Worm (Caenorhabditis elegans): ENCODE results near the gene F57B9.1.

The F57B9.1 gene

DNA sequence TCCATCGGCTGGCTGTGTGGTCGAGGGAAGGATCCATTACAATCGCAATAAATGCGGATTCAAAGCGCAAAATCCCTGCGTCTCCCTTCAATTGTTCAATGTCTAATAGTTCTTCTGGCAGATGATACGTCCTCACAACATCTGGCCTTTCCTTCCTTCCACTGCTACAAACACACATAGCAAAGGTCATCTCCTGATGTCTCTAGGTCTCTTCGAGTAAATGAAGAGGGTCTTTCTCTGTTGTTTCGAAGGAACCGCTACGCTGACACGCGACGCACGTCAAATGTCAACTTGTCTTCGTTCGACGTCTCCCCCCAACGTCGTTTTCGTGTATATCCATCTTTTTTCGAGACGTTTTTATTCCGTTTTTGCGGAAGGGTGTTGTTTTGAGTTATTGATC, 17.0 kb downstream of the F57B9.1 start (continued):
- TF ChIP-seq hlh-11 (tag; optimal IDR thresholded peaks at IDR 0.05) (peak; percentile 75), daf-19 (GFP tag; conservative IDR thresholded peaks at IDR 0.05) (no peak), lin-39 (tag; optimal IDR thresholded peaks at IDR 0.05) (no peak), hif-1 (tag; optimal IDR thresholded peaks at IDR 0.05) (no peak), zfp-3 (GFP tag; conservative IDR thresholded peaks at IDR 0.05) (no peak), nhr-76 (tag; optimal IDR thresholded peaks at IDR 0.05) (no peak), dve-1 (tag; optimal IDR thresholded peaks at IDR 0.05; ENCODE audit: insufficient read depth) (no peak), nhr-25 (tag; optimal IDR thresholded peaks at IDR 0.05; ENCODE audit: borderline replicate concordance, insufficient read depth) (peak; percentile 67), ZK546.5 (tag; optimal IDR thresholded peaks at IDR 0.05) (no peak), skn-1 (tag; optimal IDR thresholded peaks at IDR 0.05) (no peak), duxl-1 (tag; optimal IDR thresholded peaks at IDR 0.05; ENCODE audit: poor library complexity) (no peak), hmg-1.1 (GFP tag; IDR thresholded peaks at IDR 0.05) (peak; percentile 34; the same call in 1 of the 2 replicates), F10B5.3 (tag; optimal IDR thresholded peaks at IDR 0.05) (no peak), T20F7.1 (GFP tag; optimal IDR thresholded peaks at IDR 0.05) (no peak), F49E8.2 (tag; optimal IDR thresholded peaks at IDR 0.05; ENCODE audit: borderline replicate concordance) (no peak), ztf-11 (tag; optimal IDR thresholded peaks at IDR 0.05) (no peak), nhr-237 (tag; optimal IDR thresholded peaks at IDR 0.05) (no peak), ceh-32 (tag; optimal IDR thresholded peaks at IDR 0.05; ENCODE audit: poor library complexity) (no peak), lir-3 (tag; optimal IDR thresholded peaks at IDR 0.05) (no peak), dpl-1 (GFP tag; optimal IDR thresholded peaks at IDR 0.05) (peak; percentile 20), aha-1 (tag) (peak; percentile 35), madf-5 (GFP tag; IDR thresholded peaks at IDR 0.05) (no peak), cey-2 (tag; optimal IDR thresholded peaks at IDR 0.05; ENCODE audit: borderline replicate concordance, insufficient read depth) (no peak), sdz-12 (GFP tag; optimal IDR thresholded peaks at IDR 0.05) (no peak), nhr-77 (tag; optimal IDR thresholded peaks at IDR 0.05) (no peak), nhr-41 (GFP tag; IDR thresholded peaks at IDR 0.05) (no peak), tag-97 (GFP tag; IDR thresholded peaks at IDR 0.05) (no peak), fkh-10 (GFP tag; optimal IDR thresholded peaks at IDR 0.05) (no peak), gei-8 (GFP tag; optimal IDR thresholded peaks at IDR 0.05) (no peak), ama-1 (optimal IDR thresholded peaks at IDR 0.05) (no peak), Y105C5A.15 (GFP tag; IDR thresholded peaks at IDR 0.05) (no peak), mxl-3 (GFP tag; optimal IDR thresholded peaks at IDR 0.05) (peak; percentile 58), ceh-62 (tag; optimal IDR thresholded peaks at IDR 0.05) (no peak), R02D3.7 (tag; optimal IDR thresholded peaks at IDR 0.05) (no peak), mep-1 (tag; optimal IDR thresholded peaks at IDR 0.05) (peak; percentile 73), saeg-2 (GFP tag; IDR thresholded peaks at IDR 0.05) (no peak), dmd-9 (GFP tag; IDR thresholded peaks at IDR 0.05) (no peak), spr-1 (tag; optimal IDR thresholded peaks at IDR 0.05) (no peak), nhr-10 (tag; optimal IDR thresholded peaks at IDR 0.05) (peak; percentile 33), lin-29 (GFP tag; IDR thresholded peaks at IDR 0.05) (no peak), hlh-30 (tag; optimal IDR thresholded peaks at IDR 0.05; ENCODE audit: insufficient read depth) (peak; percentile 68), arid-1 (GFP tag; conservative IDR thresholded peaks at IDR 0.05) (no peak), Y48G9A.11 (GFP tag; IDR thresholded peaks at IDR 0.05) (no peak), nhr-11 (tag; optimal IDR thresholded peaks at IDR 0.05) (peak; percentile 40), nhr-102 (tag; optimal IDR thresholded peaks at IDR 0.05) (no peak), nhr-111 (GFP tag; optimal IDR thresholded peaks at IDR 0.05) (no peak), D1046.2 (GFP tag; IDR thresholded peaks at IDR 0.05) (no peak), Y75B8A.6 (GFP tag; IDR thresholded peaks at IDR 0.05) (no peak), mdt-29 (GFP tag; IDR thresholded peaks at IDR 0.05) (no peak), nhr-6 (tag; optimal IDR thresholded peaks at IDR 0.05) (no peak), F26F4.8 (GFP tag; conservative IDR thresholded peaks at IDR 0.05) (no peak), ceh-28 (tag; optimal IDR thresholded peaks at IDR 0.05) (no peak)
